Fruit fly (Drosophila melanogaster): Measurements from ENCODE around the gene obst-F.

- TF ChIP-seq CG14655 (GFP tag; optimal IDR thresholded peaks at IDR 0.05) (no peak), CG8301 (tag; optimal IDR thresholded peaks at IDR 0.05) (no peak), CG8159 (tag; optimal IDR thresholded peaks at IDR 0.05) (no peak)
Observed at dm6 chr3L:20237167-20237566, 35.7 kb upstream of the obst-F start.
